Worm (Caenorhabditis elegans) whole organism, L2 larva: ENCODE results near the gene C39H7.4.

Experiments
- C34F6.9 ChIP-seq: fragments of 150-350 bp; optimal IDR thresholded peaks from 2 replicates; lab custom pipeline; 2014; ENCODE audit warnings: missing biosample characterization, missing genetic modification characterization
- F13H6.1 ChIP-seq: sonication (generic microtip); optimal IDR thresholded peaks from 2 replicates; lab custom pipeline; 2016; ENCODE audit warnings: missing genetic modification characterization, missing compliant biosample characterization
- aly-2 ChIP-seq: fragments of 150-350 bp; optimal IDR thresholded peaks from 2 replicates; lab custom pipeline; 2014; ENCODE audit warnings: missing biosample characterization, missing genetic modification characterization
- elt-1 ChIP-seq: fragments of 150-350 bp; optimal IDR thresholded peaks from 2 replicates; lab custom pipeline; 2014; ENCODE audit warnings: missing biosample characterization, missing genetic modification characterization
- elt-3 ChIP-seq: sonication (generic microtip); optimal IDR thresholded peaks from 2 replicates; lab custom pipeline; 2017; ENCODE audit warnings: missing biosample characterization, missing genetic modification characterization
- fos-1 ChIP-seq: fragments of 150-350 bp; optimal IDR thresholded peaks from 2 replicates; lab custom pipeline; 2014; ENCODE audit warnings: missing biosample characterization, missing genetic modification characterization
- lsy-2 ChIP-seq, 2 experiments: fragments of 150-350 bp in 1 of 2; sonication (generic microtip) in 1 of 2; optimal IDR thresholded peaks; 2 replicates each; lab custom pipeline; 2014 to 2017; ENCODE audit warnings: missing biosample characterization in 2 of 2, missing genetic modification characterization in 2 of 2
- mab-5 ChIP-seq: fragments of 150-350 bp; optimal IDR thresholded peaks from 2 replicates; lab custom pipeline; 2014; ENCODE audit warnings: missing biosample characterization, missing genetic modification characterization
- mdl-1 ChIP-seq, 2 experiments: fragments of 150-350 bp in 1 of 2; sonication (generic microtip) in 1 of 2; optimal IDR thresholded peaks; 2 replicates each; lab custom pipeline; 2017; ENCODE audit warnings: missing biosample characterization in 2 of 2, missing genetic modification characterization in 2 of 2
- nhr-129 ChIP-seq: fragments of 150-350 bp; optimal IDR thresholded peaks from 2 replicates; lab custom pipeline; 2014; ENCODE audit warnings: missing biosample characterization, missing genetic modification characterization
- nhr-25 ChIP-seq: fragments of 150-350 bp; sonication (generic microtip); optimal IDR thresholded peaks from 3 replicates; lab custom pipeline; 2014; ENCODE audit warnings: missing biosample characterization, missing genetic modification characterization
- nhr-6 ChIP-seq: fragments of 150-350 bp; optimal IDR thresholded peaks from 2 replicates; lab custom pipeline; 2014; ENCODE audit warnings: missing biosample characterization, missing genetic modification characterization
- sem-4 ChIP-seq: fragments of 150-350 bp; optimal IDR thresholded peaks from 2 replicates; lab custom pipeline; 2014; ENCODE audit warnings: missing biosample characterization, missing genetic modification reagents, missing genetic modification characterization
- unc-39 ChIP-seq: fragments of 150-350 bp; optimal IDR thresholded peaks from 2 replicates; lab custom pipeline; 2014; ENCODE audit warnings: missing biosample characterization, missing genetic modification characterization
- unc-55 ChIP-seq: fragments of 150-350 bp; sonication (generic microtip); optimal IDR thresholded peaks from 3 replicates; lab custom pipeline; 2014; ENCODE audit warnings: missing biosample characterization, missing genetic modification reagents, missing genetic modification characterization

Gene C39H7.4

ce11 chrIV:5564293-5564692 is 50.1 kb downstream of the C39H7.4 start:
- TF ChIP-seq unc-39 (tag; lab: Kevin White, UChicago) (no peak), mab-5 (tag; lab: Kevin White, UChicago) (no peak), lsy-2 (tag; optimal IDR thresholded peaks at IDR 0.05; lab: Kevin White, UChicago) (no peak), F13H6.1 (tag; lab: Kevin White, UChicago) (no peak), aly-2 (tag; lab: Kevin White, UChicago) (no peak), nhr-129 (tag; lab: Kevin White, UChicago) (no peak), sem-4 (no peak), mdl-1 (tag; optimal IDR thresholded peaks at IDR 0.05; lab: Kevin White, UChicago) (no peak), elt-3 (no peak)

ce11 chrIV:5563280-5563679 is 51.1 kb downstream of the C39H7.4 start:
- no peak for TF ChIP-seq elt-1 (tag; lab: Kevin White, UChicago)
- no peak for TF ChIP-seq fos-1 (tag; lab: Kevin White, UChicago)
- TF ChIP-seq sem-4 = no peak
- TF ChIP-seq C34F6.9 (tag; lab: Kevin White, UChicago) = no peak
- peak; percentile 87 for TF ChIP-seq nhr-25
- peak in 1 of 2 experiments; percentile 39 for TF ChIP-seq lsy-2 (tag; optimal IDR thresholded peaks at IDR 0.05; lab: Kevin White, UChicago)
- TF ChIP-seq nhr-6 (tag; lab: Kevin White, UChicago) = peak; percentile 28
- no peak for TF ChIP-seq unc-55 (GFP tag; lab: Kevin White, UChicago)
